Worm (Caenorhabditis elegans) whole organism, L4 larva: ENCODE results near the gene Y42H9AR.1.

Experiments
- F10B5.3 ChIP-seq: sonication (generic microtip); optimal IDR thresholded peaks from 2 replicates; lab custom pipeline; 2016; ENCODE audit warnings: mild to moderate bottlenecking, missing genetic modification characterization, missing compliant biosample characterization
- F49E8.2 ChIP-seq: sonication (generic microtip); optimal IDR thresholded peaks from 2 replicates; lab custom pipeline; 2016; ENCODE audit warnings: missing compliant biosample characterization, mild to moderate bottlenecking, missing genetic modification characterization, borderline replicate concordance
- Y105C5A.15 ChIP-seq: fragments of 200-800 bp; sonication (Bioruptor generic); IDR thresholded peaks from 2 replicates; pipeline ENCODE4 v1.3.6; 2022; ENCODE audit warnings: missing genetic modification characterization, missing compliant biosample characterization
- ama-1 ChIP-seq: fragments of 150-350 bp; optimal IDR thresholded peaks from 2 replicates; lab custom pipeline; 2014; ENCODE audit warnings: inconsistent platforms, mixed read lengths
- hlh-30 ChIP-seq: sonication (generic microtip); optimal IDR thresholded peaks from 2 replicates; lab custom pipeline; 2017; ENCODE audit warnings: antibody characterized with exemption, mild to moderate bottlenecking, missing genetic modification characterization, missing compliant biosample characterization; ENCODE audit not compliant: insufficient read depth
- lin-13 ChIP-seq: fragments of 150-350 bp; optimal IDR thresholded peaks from 2 replicates; lab custom pipeline; 2014; ENCODE audit warnings: missing biosample characterization, missing genetic modification reagents, missing genetic modification characterization
- nhr-76 ChIP-seq: fragments of 150-350 bp; optimal IDR thresholded peaks from 2 replicates; lab custom pipeline; 2014; ENCODE audit warnings: missing biosample characterization, missing genetic modification characterization
- skn-1 ChIP-seq: fragments of 150-350 bp; optimal IDR thresholded peaks from 2 replicates; lab custom pipeline; 2014; ENCODE audit warnings: missing biosample characterization, missing genetic modification characterization
- unc-39 ChIP-seq: sonication (generic microtip); optimal IDR thresholded peaks from 2 replicates; lab custom pipeline; 2017; ENCODE audit warnings: missing biosample characterization, missing genetic modification characterization

DNA sequence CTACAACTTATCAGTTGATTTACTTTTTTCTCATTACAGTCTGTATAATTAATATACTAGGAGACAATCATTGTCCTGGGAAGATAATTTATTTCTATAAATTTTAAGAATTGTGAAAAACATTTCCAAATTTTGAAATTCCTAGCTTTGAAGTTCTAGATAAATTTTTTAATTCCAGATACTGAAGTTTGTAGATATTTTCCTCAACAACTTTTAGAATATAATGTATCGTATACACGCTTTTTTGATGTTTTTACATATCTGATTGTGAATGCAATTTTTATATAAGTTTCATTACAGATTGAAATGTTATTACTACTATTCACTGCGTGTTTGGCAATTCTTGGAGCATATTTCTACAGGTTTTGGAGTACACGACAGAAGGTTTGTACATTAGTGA lies 39.0 kb downstream of the Y42H9AR.1 start, which contains the start of gene faah-2:
- no peak for TF ChIP-seq lin-13 (GFP tag; lab: Kevin White, UChicago)
- no peak for TF ChIP-seq F10B5.3
- no peak for TF ChIP-seq unc-39
- no peak for TF ChIP-seq skn-1 (tag; lab: Kevin White, UChicago)
- TF ChIP-seq F49E8.2, result no peak
- no peak for TF ChIP-seq nhr-76
- TF ChIP-seq Y105C5A.15 (GFP tag; lab: Robert Waterston, UW), result no peak
- no peak for TF ChIP-seq hlh-30
- no peak for TF ChIP-seq ama-1 (lab: Kevin White, UChicago)
